Fruit fly (Drosophila melanogaster): ENCODE data around the gene CG33689.
A peak's percentile ranks its signal among the peaks of the same experiment; 100 is the strongest.

The CG33689 gene

DNA sequence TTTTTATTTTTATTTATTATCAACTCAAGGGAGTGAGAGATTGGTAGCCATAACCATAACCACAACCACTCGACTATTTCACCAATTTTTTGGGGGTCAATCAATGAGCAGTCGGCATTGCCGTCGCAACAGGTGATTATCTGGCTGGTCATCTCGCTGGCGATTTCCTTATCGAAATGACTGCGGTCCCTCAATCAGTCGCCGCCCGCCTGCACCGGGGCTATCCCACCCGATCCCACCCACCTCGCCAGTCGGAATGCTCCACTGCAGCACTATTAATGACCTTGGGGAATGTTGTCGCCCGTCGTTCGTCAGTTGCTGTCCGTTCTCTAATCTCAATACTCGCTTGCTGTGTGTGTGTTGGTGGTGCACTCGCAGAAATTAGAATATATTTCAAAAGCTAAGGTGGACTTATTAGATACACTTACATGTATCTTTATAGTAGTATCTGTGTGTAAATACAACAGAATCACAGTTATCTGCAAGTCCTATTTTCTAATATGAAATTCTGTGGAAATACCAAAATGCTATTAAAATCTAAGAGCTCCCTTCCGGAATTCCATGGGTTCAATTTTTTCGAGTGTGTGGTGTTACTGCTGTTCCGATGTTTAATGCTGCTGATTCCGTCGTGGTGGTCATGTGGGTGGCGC lies 39.5 kb upstream of the CG33689 start (continued):
- TF ChIP-seq tna (GFP tag; IDR thresholded peaks at IDR 0.05; ENCODE audit: partially characterized antibody), result no peak
- no peak for TF ChIP-seq CG18764 (GFP tag; optimal IDR thresholded peaks at IDR 0.05)
- no peak for TF ChIP-seq CG32767 (GFP tag; IDR thresholded peaks at IDR 0.05)
- TF ChIP-seq hth (optimal IDR thresholded peaks at IDR 0.05), result no peak
- peak; percentile 70 for TF ChIP-seq CG12769 (tag; optimal IDR thresholded peaks at IDR 0.05)
- peak; percentile 39; the same call in 1 of the 2 replicates for TF ChIP-seq ssp (GFP tag; IDR thresholded peaks at IDR 0.05)
- TF ChIP-seq CG7556 (GFP tag; optimal IDR thresholded peaks at IDR 0.05), result peak; percentile 63
- TF ChIP-seq jigr1 (GFP tag; IDR thresholded peaks at IDR 0.05), result no peak
- TF ChIP-seq CG8281 (tag; optimal IDR thresholded peaks at IDR 0.05), result peak; percentile 30
- TF ChIP-seq scrt (GFP tag; optimal IDR thresholded peaks at IDR 0.05), result peak; percentile 19
- peak; percentile 25 for TF ChIP-seq Max (GFP tag; optimal IDR thresholded peaks at IDR 0.05)
- TF ChIP-seq ap (GFP tag; IDR thresholded peaks at IDR 0.05), result 0 out of 2 replicates have a peak, but pooled peaks have one; percentile 26
- TF ChIP-seq phol (tag; optimal IDR thresholded peaks at IDR 0.05), result peak; percentile 67
- TF ChIP-seq gcm (GFP tag; optimal IDR thresholded peaks at IDR 0.05), result no peak
- no peak for TF ChIP-seq br (optimal IDR thresholded peaks at IDR 0.05)
- TF ChIP-seq Usf (GFP tag; optimal IDR thresholded peaks at IDR 0.05), result peak; percentile 42
- TF ChIP-seq btn (GFP tag; optimal IDR thresholded peaks at IDR 0.05), result no peak
- no peak for TF ChIP-seq CG2129 (GFP tag; IDR thresholded peaks at IDR 0.05; ENCODE audit: partially characterized antibody)
- TF ChIP-seq hbn (GFP tag; IDR thresholded peaks at IDR 0.05; ENCODE audit: partially characterized antibody), result no peak
- peak; percentile 45 for TF ChIP-seq CG4424 (GFP tag; optimal IDR thresholded peaks at IDR 0.05)
- no peak for TF ChIP-seq CG3407 (GFP tag; optimal IDR thresholded peaks at IDR 0.05)
- peak in 1 of 2 experiments; percentile 25 for TF ChIP-seq Eip74EF (GFP tag; optimal IDR thresholded peaks at IDR 0.05)
- TF ChIP-seq Hmx (GFP tag; optimal IDR thresholded peaks at IDR 0.05), result no peak
- peak; percentile 64 for TF ChIP-seq CG18619 (GFP tag; optimal IDR thresholded peaks at IDR 0.05)
- no peak for TF ChIP-seq D19B (GFP tag; optimal IDR thresholded peaks at IDR 0.05)
- TF ChIP-seq hkb (optimal IDR thresholded peaks at IDR 0.05), result no peak
- TF ChIP-seq hkb (GFP tag; IDR thresholded peaks at IDR 0.05), result peak; percentile 38; the same call in 1 of the 2 replicates
- TF ChIP-seq CG14441 (GFP tag; IDR thresholded peaks at IDR 0.05), result peak; percentile 33; the same call in 1 of the 2 replicates
- TF ChIP-seq CG31388 (GFP tag; optimal IDR thresholded peaks at IDR 0.05), result no peak
- no peak; the same call in 1 of the 2 replicates for TF ChIP-seq nerfin-2 (GFP tag; IDR thresholded peaks at IDR 0.05; ENCODE audit: partially characterized antibody)
- no peak for TF ChIP-seq zen2 (GFP tag; IDR thresholded peaks at IDR 0.05; ENCODE audit: partially characterized antibody)
- peak; percentile 10; the same call in 1 of the 2 replicates for TF ChIP-seq CG4404 (GFP tag; IDR thresholded peaks at IDR 0.05)
- TF ChIP-seq sens-2 (GFP tag; IDR thresholded peaks at IDR 0.05), result no peak
- TF ChIP-seq CG11398 (GFP tag; optimal IDR thresholded peaks at IDR 0.05), result peak; percentile 37
- TF ChIP-seq CG15479 (GFP tag; optimal IDR thresholded peaks at IDR 0.05), result no peak
- peak; percentile 42 to 68 for TF ChIP-seq Hr51 (GFP tag; optimal IDR thresholded peaks at IDR 0.05)
- no peak for TF ChIP-seq CG8765 (GFP tag; IDR thresholded peaks at IDR 0.05)
- peak; percentile 59 for TF ChIP-seq HmgZ (tag; optimal IDR thresholded peaks at IDR 0.05)
- TF ChIP-seq CG7786 (GFP tag; optimal IDR thresholded peaks at IDR 0.05), result peak; percentile 69
- peak; percentile 73 for TF ChIP-seq CG8924 (tag; optimal IDR thresholded peaks at IDR 0.05)
- TF ChIP-seq Atf3 (GFP tag; optimal IDR thresholded peaks at IDR 0.05), result no peak
- no peak for TF ChIP-seq Doc3 (GFP tag; IDR thresholded peaks at IDR 0.05; ENCODE audit: partially characterized antibody)
- no peak for TF ChIP-seq CG6791 (GFP tag; IDR thresholded peaks at IDR 0.05; ENCODE audit: partially characterized antibody)
- TF ChIP-seq zf30C (GFP tag; optimal IDR thresholded peaks at IDR 0.05), result peak; percentile 57
- TF ChIP-seq Dp (GFP tag; optimal IDR thresholded peaks at IDR 0.05), result no peak
- TF ChIP-seq CG33557 (GFP tag; optimal IDR thresholded peaks at IDR 0.05), result no peak
- no peak for TF ChIP-seq gsb-n (tag; optimal IDR thresholded peaks at IDR 0.05)
- TF ChIP-seq tup (GFP tag; optimal IDR thresholded peaks at IDR 0.05), result no peak
- TF ChIP-seq HLHmδ (GFP tag; optimal IDR thresholded peaks at IDR 0.05), result no peak
